Fruit fly (Drosophila melanogaster) whole organism, embryonic: Measurements from ENCODE around the gene CG16717.

Experiments used
- Asciz ChIP-seq: fragments of 200-800 bp; sonication (Bioruptor generic); optimal IDR thresholded peaks from 2 replicates; lab custom pipeline; 2017; ENCODE audit warnings: missing biosample characterization, mild to moderate bottlenecking, missing genetic modification characterization, missing genetic modification reagents
- Atf3 ChIP-seq: fragments of 200-800 bp; sonication (Bioruptor generic); optimal IDR thresholded peaks from 3 replicates; lab custom pipeline; 2016; ENCODE audit warnings: missing biosample characterization, missing genetic modification characterization
- CG10147 ChIP-seq: fragments of 200-800 bp; sonication (Bioruptor generic); optimal IDR thresholded peaks from 2 replicates; lab custom pipeline; 2019; ENCODE audit warnings: missing biosample characterization, mild to moderate bottlenecking, missing genetic modification characterization, moderate library complexity
- CG11695 ChIP-seq: fragments of 200-800 bp; sonication (Bioruptor generic); IDR thresholded peaks from 3 replicates; pipeline ENCODE4 v1.3.6; 2022; ENCODE audit warnings: missing biosample characterization, missing genetic modification characterization
- CG13287 ChIP-seq: fragments of 200-800 bp; sonication (Bioruptor generic); IDR thresholded peaks from 2 replicates; pipeline ENCODE4 v1.3.6; 2022; ENCODE audit warnings: missing biosample characterization, missing genetic modification characterization; ENCODE audit not compliant: partially characterized antibody
- CG14441 ChIP-seq: fragments of 200-800 bp; sonication (Bioruptor generic); IDR thresholded peaks from 2 replicates; pipeline ENCODE4 v1.3.6; 2022; ENCODE audit warnings: missing biosample characterization, missing genetic modification characterization
- CG14710 ChIP-seq: fragments of 200-800 bp; sonication (Bioruptor generic); optimal IDR thresholded peaks from 3 replicates; lab custom pipeline; 2019; ENCODE audit warnings: missing biosample characterization, mild to moderate bottlenecking, missing genetic modification characterization, moderate library complexity
- CG14860 ChIP-seq: fragments of 200-800 bp; sonication (Bioruptor generic); IDR thresholded peaks from 3 replicates; pipeline ENCODE4 v1.3.6; 2022; ENCODE audit warnings: missing biosample characterization, missing genetic modification characterization; ENCODE audit not compliant: partially characterized antibody
- CG15514 ChIP-seq: fragments of 200-800 bp; sonication (Bioruptor generic); optimal IDR thresholded peaks from 3 replicates; lab custom pipeline; 2017; ENCODE audit warnings: missing biosample characterization, missing genetic modification characterization, mild to moderate bottlenecking, moderate library complexity, missing genetic modification reagents
- CG16813 ChIP-seq: fragments of 200-800 bp; sonication (Bioruptor generic); IDR thresholded peaks from 3 replicates; pipeline ENCODE4 v1.3.6; 2022; ENCODE audit warnings: missing biosample characterization, missing genetic modification characterization; ENCODE audit not compliant: partially characterized antibody
- CG16863 ChIP-seq: fragments of 200-800 bp; sonication (Bioruptor generic); optimal IDR thresholded peaks from 3 replicates; lab custom pipeline; 2016; ENCODE audit warnings: missing biosample characterization, missing genetic modification characterization
- CG2120 ChIP-seq: fragments of 200-800 bp; sonication (Bioruptor generic); optimal IDR thresholded peaks from 3 replicates; lab custom pipeline; 2016; ENCODE audit warnings: missing biosample characterization, missing genetic modification characterization
- CG34224 ChIP-seq: fragments of 200-800 bp; sonication (Bioruptor generic); IDR thresholded peaks from 3 replicates; pipeline ENCODE4 v1.3.6; 2022; ENCODE audit warnings: missing biosample characterization, missing genetic modification characterization; ENCODE audit not compliant: partially characterized antibody
- CG34422 ChIP-seq: fragments of 200-800 bp; sonication (Bioruptor generic); IDR thresholded peaks from 3 replicates; pipeline ENCODE4 v1.3.6; 2022; ENCODE audit warnings: missing biosample characterization, missing genetic modification characterization
- CG4424 ChIP-seq: fragments of 200-800 bp; sonication (Bioruptor generic); optimal IDR thresholded peaks from 3 replicates; lab custom pipeline; 2016; ENCODE audit warnings: missing biosample characterization, missing genetic modification characterization
- CG4617 ChIP-seq: fragments of 200-800 bp; sonication (Bioruptor generic); optimal IDR thresholded peaks from 3 replicates; lab custom pipeline; 2016; ENCODE audit warnings: missing biosample characterization, missing genetic modification characterization, borderline replicate concordance
- CG7963 ChIP-seq: fragments of 200-800 bp; sonication (Bioruptor generic); IDR thresholded peaks from 3 replicates; pipeline ENCODE4 v1.3.6; 2022; ENCODE audit warnings: missing biosample characterization, missing genetic modification characterization; ENCODE audit not compliant: partially characterized antibody
- Chrac-16 ChIP-seq: fragments of 200-800 bp; sonication (Bioruptor generic); optimal IDR thresholded peaks from 3 replicates; lab custom pipeline; 2016; ENCODE audit warnings: missing biosample characterization, missing genetic modification characterization
- Dll ChIP-seq: fragments of 200-800 bp; sonication (Bioruptor generic); IDR thresholded peaks from 4 replicates; pipeline ENCODE4 v1.3.6; 2022; ENCODE audit warnings: missing biosample characterization, missing genetic modification characterization; ENCODE audit not compliant: partially characterized antibody
- Dref ChIP-seq: fragments of 200-800 bp; sonication (Bioruptor generic); IDR thresholded peaks from 2 replicates; pipeline ENCODE4 v1.3.6; 2022; ENCODE audit warnings: missing biosample characterization, missing genetic modification characterization
- Elba2 ChIP-seq: fragments of 200-800 bp; sonication (Bioruptor generic); optimal IDR thresholded peaks from 3 replicates; lab custom pipeline; 2016; ENCODE audit warnings: missing biosample characterization, missing genetic modification characterization
- Ets97D ChIP-seq: fragments of 200-800 bp; sonication (Bioruptor generic); optimal IDR thresholded peaks from 3 replicates; lab custom pipeline; 2016; ENCODE audit warnings: missing biosample characterization, missing genetic modification characterization
- H15 ChIP-seq: fragments of 200-800 bp; sonication (Bioruptor generic); IDR thresholded peaks from 3 replicates; pipeline ENCODE4 v1.3.6; 2022; ENCODE audit warnings: missing biosample characterization, missing genetic modification characterization
- HLH4C ChIP-seq: fragments of 200-800 bp; sonication (Bioruptor generic); IDR thresholded peaks from 3 replicates; pipeline ENCODE4 v1.3.6; 2022; ENCODE audit warnings: missing biosample characterization, missing genetic modification characterization; ENCODE audit not compliant: partially characterized antibody
- MBD-R2 ChIP-seq: fragments of 200-800 bp; sonication (Bioruptor generic); IDR thresholded peaks from 2 replicates; pipeline ENCODE4 v1.3.6; 2022; ENCODE audit warnings: missing biosample characterization, missing genetic modification characterization
- Pdp1 ChIP-seq, 2 experiments: fragments of 200-800 bp; sonication (Bioruptor generic); optimal IDR thresholded peaks; 3 replicates each; lab custom pipeline; 2016; ENCODE audit warnings: missing biosample characterization in 2 of 2, missing genetic modification characterization in 2 of 2, mild to moderate bottlenecking in 1 of 2, moderate library complexity in 1 of 2
- YL-1 ChIP-seq: fragments of 200-800 bp; sonication (Bioruptor generic); optimal IDR thresholded peaks from 3 replicates; lab custom pipeline; 2017; ENCODE audit warnings: missing biosample characterization, mild to moderate bottlenecking, missing genetic modification characterization
- bcd ChIP-seq: fragments of 200-800 bp; sonication (Bioruptor generic); optimal IDR thresholded peaks from 2 replicates; lab custom pipeline; 2017; ENCODE audit warnings: missing biosample characterization, mild to moderate bottlenecking, missing genetic modification characterization
- chinmo ChIP-seq: fragments of 200-800 bp; sonication (Bioruptor generic); IDR thresholded peaks from 4 replicates; pipeline ENCODE4 v1.3.6; 2022; ENCODE audit warnings: missing biosample characterization, missing genetic modification characterization; ENCODE audit not compliant: partially characterized antibody
- en ChIP-seq: fragments of 200-800 bp; sonication (Bioruptor generic); optimal IDR thresholded peaks from 2 replicates; lab custom pipeline; 2016; ENCODE audit warnings: missing biosample characterization, missing genetic modification characterization
- exex ChIP-seq: fragments of 200-800 bp; sonication (Bioruptor generic); optimal IDR thresholded peaks from 4 replicates; lab custom pipeline; 2018; ENCODE audit warnings: missing biosample characterization, mild to moderate bottlenecking, missing genetic modification characterization, moderate library complexity
- grau ChIP-seq: fragments of 200-800 bp; optimal IDR thresholded peaks from 3 replicates; lab custom pipeline; 2019; ENCODE audit warnings: missing biosample characterization, mild to moderate bottlenecking, missing genetic modification characterization, moderate library complexity
- hbn ChIP-seq: fragments of 200-800 bp; sonication (Bioruptor generic); IDR thresholded peaks from 2 replicates; pipeline ENCODE4 v1.3.6; 2022; ENCODE audit warnings: missing biosample characterization, missing genetic modification characterization; ENCODE audit not compliant: partially characterized antibody
- insv ChIP-seq, 2 experiments: fragments of 200-800 bp; sonication (Bioruptor generic); optimal IDR thresholded peaks; 3 replicates each; lab custom pipeline; 2016 to 2018; ENCODE audit warnings: missing biosample characterization in 2 of 2, missing genetic modification characterization in 2 of 2
- inv ChIP-seq: fragments of 200-800 bp; sonication (Bioruptor generic); IDR thresholded peaks from 2 replicates; pipeline ENCODE4 v1.3.6; 2022; ENCODE audit warnings: missing biosample characterization, missing genetic modification characterization; ENCODE audit not compliant: partially characterized antibody
- jigr1 ChIP-seq: fragments of 200-800 bp; sonication (Bioruptor generic); IDR thresholded peaks from 3 replicates; pipeline ENCODE4 v1.3.6; 2022; ENCODE audit warnings: missing biosample characterization, missing genetic modification characterization
- kah ChIP-seq: fragments of 200-800 bp; sonication (Bioruptor generic); optimal IDR thresholded peaks from 2 replicates; lab custom pipeline; 2018; ENCODE audit warnings: missing biosample characterization, mild to moderate bottlenecking, missing genetic modification characterization
- knrl ChIP-seq: fragments of 200-800 bp; sonication (Bioruptor generic); IDR thresholded peaks from 3 replicates; pipeline ENCODE4 v1.3.6; 2022; ENCODE audit warnings: missing biosample characterization, missing genetic modification characterization; ENCODE audit not compliant: partially characterized antibody
- lmd ChIP-seq: fragments of 200-800 bp; sonication (Bioruptor generic); IDR thresholded peaks from 2 replicates; pipeline ENCODE4 v1.3.6; 2022; ENCODE audit warnings: missing biosample characterization, missing genetic modification characterization
- mld ChIP-seq: fragments of 200-800 bp; sonication (Bioruptor generic); IDR thresholded peaks from 3 replicates; pipeline ENCODE4 v1.3.6; 2022; ENCODE audit warnings: missing biosample characterization, missing genetic modification characterization; ENCODE audit not compliant: partially characterized antibody
- nerfin-2 ChIP-seq: fragments of 200-800 bp; sonication (Bioruptor generic); IDR thresholded peaks from 2 replicates; pipeline ENCODE4 v1.3.6; 2022; ENCODE audit warnings: missing biosample characterization, missing genetic modification characterization; ENCODE audit not compliant: partially characterized antibody
- pb ChIP-seq: fragments of 200-800 bp; sonication (Bioruptor generic); optimal IDR thresholded peaks from 3 replicates; lab custom pipeline; 2016; ENCODE audit warnings: missing biosample characterization, missing genetic modification characterization
- pzg ChIP-seq: fragments of 200-800 bp; sonication (Bioruptor generic); optimal IDR thresholded peaks from 3 replicates; lab custom pipeline; 2018; ENCODE audit warnings: missing biosample characterization, mild to moderate bottlenecking, missing genetic modification characterization, moderate library complexity
- sug ChIP-seq: fragments of 200-800 bp; optimal IDR thresholded peaks from 2 replicates; lab custom pipeline; 2019; ENCODE audit warnings: missing biosample characterization, mild to moderate bottlenecking, missing genetic modification characterization, moderate library complexity
- unc-4 ChIP-seq: fragments of 200-800 bp; sonication (Bioruptor generic); IDR thresholded peaks from 2 replicates; pipeline ENCODE4 v1.3.6; 2022; ENCODE audit warnings: missing biosample characterization, missing genetic modification characterization; ENCODE audit not compliant: partially characterized antibody
- vnd ChIP-seq: fragments of 200-800 bp; sonication (Bioruptor generic); IDR thresholded peaks from 3 replicates; pipeline ENCODE4 v1.3.6; 2022; ENCODE audit warnings: missing biosample characterization, missing genetic modification characterization; ENCODE audit not compliant: partially characterized antibody
- wdn ChIP-seq: fragments of 200-800 bp; sonication (Bioruptor generic); IDR thresholded peaks from 2 replicates; pipeline ENCODE4 v1.3.6; 2022; ENCODE audit warnings: missing biosample characterization, missing genetic modification characterization
- zen ChIP-seq: fragments of 200-800 bp; sonication (Bioruptor generic); optimal IDR thresholded peaks from 3 replicates; lab custom pipeline; 2018; ENCODE audit warnings: missing biosample characterization, mild to moderate bottlenecking, missing genetic modification characterization, moderate library complexity

The CG16717 gene

DNA sequence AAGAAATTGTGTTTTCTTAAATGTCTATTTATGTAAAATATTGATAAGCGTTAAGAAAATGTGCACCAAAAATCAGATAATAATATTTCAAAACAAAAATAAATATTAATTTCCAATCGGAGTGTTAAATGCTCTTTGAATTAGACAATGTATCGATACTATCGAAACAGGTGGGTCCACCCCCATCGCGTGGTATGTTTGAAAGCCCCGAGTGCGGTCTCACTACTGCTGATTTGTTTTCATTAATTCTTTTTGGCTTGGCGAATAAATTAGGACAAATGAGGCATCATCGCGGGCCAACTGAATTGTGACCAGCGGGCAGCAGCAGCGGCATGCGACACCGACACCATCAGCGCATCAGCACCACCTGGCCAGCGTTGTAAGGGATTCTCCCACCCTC is 47.7 kb downstream of the CG16717 start, which contains the start of gene Naa60 (continued):
- peak; percentile 82 for TF ChIP-seq CG14860 (GFP tag; lab: Robert Waterston, UW)
- TF ChIP-seq CG16863 (GFP tag; lab: Kevin White, UChicago), result no peak
- TF ChIP-seq Asciz (GFP tag; lab: Kevin White, UChicago), result no peak
- peak; percentile 86 for TF ChIP-seq inv (GFP tag; lab: Robert Waterston, UW)
- TF ChIP-seq YL-1, result peak; percentile 63
- peak; percentile 24 for TF ChIP-seq grau (tag; lab: Kevin White, UChicago)
- peak; percentile 49; the same call in 1 of the 3 replicates for TF ChIP-seq CG34422 (GFP tag; lab: Robert Waterston, UW)
- no peak for TF ChIP-seq wdn
- TF ChIP-seq kah (GFP tag; lab: Kevin White, UChicago), result peak; percentile 94
- peak; percentile 85 for TF ChIP-seq CG16813 (GFP tag; lab: Robert Waterston, UW)
- peak; percentile 0 for TF ChIP-seq Ets97D (GFP tag; lab: Kevin White, UChicago)
- TF ChIP-seq nerfin-2 (GFP tag; lab: Robert Waterston, UW), result peak; percentile 67; the same call in 1 of the 2 replicates
- no peak for TF ChIP-seq bcd (GFP tag; lab: Kevin White, UChicago)
- peak; percentile 5 for TF ChIP-seq CG4424
- peak; percentile 23 for TF ChIP-seq exex (tag; lab: Kevin White, UChicago)
- TF ChIP-seq chinmo (GFP tag; lab: Robert Waterston, UW), result peak; percentile 76; the same call in 2 of the 4 replicates
- peak; percentile 83 for TF ChIP-seq pzg
- no peak for TF ChIP-seq CG14441 (GFP tag; lab: Robert Waterston, UW)
- peak; percentile 15 for TF ChIP-seq Elba2
- TF ChIP-seq vnd (GFP tag; lab: Robert Waterston, UW), result peak; percentile 62
- TF ChIP-seq insv (GFP tag; optimal IDR thresholded peaks at IDR 0.05; lab: Kevin White, UChicago), result peak in 1 of 2 experiments; percentile 94
- TF ChIP-seq hbn, result peak; percentile 90
- TF ChIP-seq unc-4, result peak; percentile 92
- TF ChIP-seq CG10147 (GFP tag; lab: Kevin White, UChicago), result no peak
- no peak for TF ChIP-seq en
- peak; percentile 71 for TF ChIP-seq CG15514 (GFP tag; lab: Kevin White, UChicago)
- TF ChIP-seq Dref (GFP tag; lab: Robert Waterston, UW), result peak; percentile 73
- TF ChIP-seq CG13287 (GFP tag; lab: Robert Waterston, UW), result peak; percentile 93
- peak; percentile 69 for TF ChIP-seq mld (GFP tag; lab: Robert Waterston, UW)
- peak; percentile 85 for TF ChIP-seq CG4617 (GFP tag; lab: Kevin White, UChicago)
- peak; percentile 43; the same call in 1 of the 3 replicates for TF ChIP-seq jigr1 (GFP tag; lab: Robert Waterston, UW)
- no peak for TF ChIP-seq Atf3
- TF ChIP-seq sug, result peak; percentile 38
- TF ChIP-seq pb (GFP tag; lab: Kevin White, UChicago), result no peak
- TF ChIP-seq Chrac-16 (GFP tag; lab: Kevin White, UChicago), result no peak
- TF ChIP-seq CG7963, result peak; percentile 59; the same call in 2 of the 3 replicates
- TF ChIP-seq Pdp1 (GFP tag; optimal IDR thresholded peaks at IDR 0.05; lab: Kevin White, UChicago), result peak in 1 of 2 experiments; percentile 24
- no peak for TF ChIP-seq CG11695 (GFP tag; lab: Robert Waterston, UW)
- TF ChIP-seq zen (tag; lab: Kevin White, UChicago), result peak; percentile 36
- TF ChIP-seq knrl (GFP tag; lab: Robert Waterston, UW), result peak; percentile 89
- peak; percentile 33 for TF ChIP-seq CG14710 (tag; lab: Kevin White, UChicago)
- TF ChIP-seq CG2120 (GFP tag; lab: Kevin White, UChicago), result peak; percentile 22
- TF ChIP-seq CG34224 (GFP tag; lab: Robert Waterston, UW), result peak; percentile 93
- peak; percentile 93 for TF ChIP-seq Dll (GFP tag; lab: Robert Waterston, UW)
- no peak for TF ChIP-seq lmd (GFP tag; lab: Robert Waterston, UW)
- TF ChIP-seq H15, result no peak
- TF ChIP-seq HLH4C, result peak; percentile 84
- peak; percentile 85 for TF ChIP-seq MBD-R2 (GFP tag; lab: Robert Waterston, UW)
